Worm (Caenorhabditis elegans) whole organism, L2 larva: Measurements from ENCODE around the gene ddb-1.

Experiments used
- R02D3.7 ChIP-seq: fragments of 150-350 bp; optimal IDR thresholded peaks from 2 replicates; lab custom pipeline; 2014; ENCODE audit warnings: missing biosample characterization, missing genetic modification characterization
- Y55F3AM.14 ChIP-seq: fragments of 200-800 bp; sonication (Bioruptor generic); optimal IDR thresholded peaks from 2 replicates; lab custom pipeline; 2018; ENCODE audit warnings: mild to moderate bottlenecking, missing genetic modification characterization, missing compliant biosample characterization
- aly-2 ChIP-seq: fragments of 150-350 bp; optimal IDR thresholded peaks from 2 replicates; lab custom pipeline; 2014; ENCODE audit warnings: missing biosample characterization, missing genetic modification characterization
- blmp-1 ChIP-seq: sonication (generic microtip); optimal IDR thresholded peaks from 2 replicates; lab custom pipeline; 2017; ENCODE audit warnings: missing genetic modification characterization, mild to moderate bottlenecking, missing compliant biosample characterization, antibody characterized with exemption, moderate library complexity; ENCODE audit not compliant: insufficient read depth
- crh-2 ChIP-seq: sonication (generic microtip); optimal IDR thresholded peaks from 2 replicates; lab custom pipeline; 2017; ENCODE audit warnings: missing biosample characterization, missing genetic modification characterization
- egl-27 ChIP-seq: sonication (generic microtip); optimal IDR thresholded peaks from 3 replicates; lab custom pipeline; 2017; ENCODE audit warnings: missing biosample characterization, missing genetic modification reagents, missing genetic modification characterization
- lin-13 ChIP-seq: fragments of 150-350 bp; optimal IDR thresholded peaks from 2 replicates; lab custom pipeline; 2014; ENCODE audit warnings: missing biosample characterization, missing genetic modification reagents, missing genetic modification characterization
- lsy-2 ChIP-seq, 2 experiments: fragments of 150-350 bp in 1 of 2; sonication (generic microtip) in 1 of 2; optimal IDR thresholded peaks; 2 replicates each; lab custom pipeline; 2014 to 2017; ENCODE audit warnings: missing biosample characterization in 2 of 2, missing genetic modification characterization in 2 of 2
- nhr-11 ChIP-seq: fragments of 150-350 bp; optimal IDR thresholded peaks from 2 replicates; lab custom pipeline; 2014; ENCODE audit warnings: missing biosample characterization, missing genetic modification characterization
- nhr-12 ChIP-seq: fragments of 150-350 bp; optimal IDR thresholded peaks from 2 replicates; lab custom pipeline; 2014; ENCODE audit warnings: missing biosample characterization, missing genetic modification characterization
- nhr-23 ChIP-seq: fragments of 150-350 bp; optimal IDR thresholded peaks from 2 replicates; lab custom pipeline; 2014; ENCODE audit warnings: missing biosample characterization, missing genetic modification reagents, missing genetic modification characterization
- nhr-25 ChIP-seq: fragments of 150-350 bp; sonication (generic microtip); optimal IDR thresholded peaks from 3 replicates; lab custom pipeline; 2014; ENCODE audit warnings: missing biosample characterization, missing genetic modification characterization
- skn-1 ChIP-seq: sonication (generic microtip); optimal IDR thresholded peaks from 2 replicates; lab custom pipeline; 2017; ENCODE audit warnings: missing biosample characterization, missing genetic modification characterization
- unc-62 ChIP-seq: fragments of 150-350 bp; optimal IDR thresholded peaks from 2 replicates; lab custom pipeline; 2014; ENCODE audit warnings: missing biosample characterization, missing genetic modification reagents, missing genetic modification characterization

- TF ChIP-seq lin-13 (GFP tag; lab: Kevin White, UChicago) (no peak), crh-2 (no peak), unc-62 (GFP tag; lab: Kevin White, UChicago) (no peak), nhr-25 (tag; lab: Kevin White, UChicago) (no peak), nhr-11 (tag; lab: Kevin White, UChicago) (no peak), blmp-1 (tag; lab: Kevin White, UChicago) (no peak), R02D3.7 (tag; lab: Kevin White, UChicago) (no peak), aly-2 (tag; lab: Kevin White, UChicago) (no peak), skn-1 (tag; lab: Kevin White, UChicago) (no peak), nhr-23 (no peak), Y55F3AM.14 (no peak), egl-27 (tag; lab: Kevin White, UChicago) (no peak), lsy-2 (tag; optimal IDR thresholded peaks at IDR 0.05; lab: Kevin White, UChicago) (no peak), nhr-12 (no peak)
These were observed 10.5 kb upstream of the ddb-1 start for ce11 chrIV:12131308-12132072.
